Fruit fly (Drosophila melanogaster) whole organism, embryonic: ENCODE measurements around the gene Tim17a2.

Source experiments
- Adf1 ChIP-seq: fragments of 200-800 bp; sonication (Bioruptor generic); IDR thresholded peaks from 2 replicates; pipeline ENCODE4 v1.3.6; 2022; ENCODE audit warnings: missing biosample characterization, missing genetic modification characterization
- Atf6 ChIP-seq: fragments of 200-800 bp; sonication (Bioruptor generic); IDR thresholded peaks from 2 replicates; pipeline ENCODE4 v1.3.6; 2022; ENCODE audit warnings: missing biosample characterization, missing genetic modification characterization
- B-H1 ChIP-seq: fragments of 200-800 bp; sonication (Bioruptor generic); IDR thresholded peaks from 3 replicates; pipeline ENCODE4 v1.3.6; 2022; ENCODE audit warnings: missing biosample characterization, missing genetic modification characterization
- CG10979 ChIP-seq: fragments of 200-800 bp; sonication (Bioruptor generic); optimal IDR thresholded peaks from 2 replicates; lab custom pipeline; 2018; ENCODE audit warnings: missing biosample characterization, mild to moderate bottlenecking, missing genetic modification characterization, moderate library complexity
- CG13624 ChIP-seq: fragments of 200-800 bp; sonication (Bioruptor generic); optimal IDR thresholded peaks from 2 replicates; lab custom pipeline; 2016; ENCODE audit warnings: missing biosample characterization, missing genetic modification characterization
- CG14050 ChIP-seq: fragments of 200-800 bp; sonication (Bioruptor generic); IDR thresholded peaks from 3 replicates; pipeline ENCODE4 v1.3.6; 2022; ENCODE audit warnings: missing biosample characterization, missing genetic modification characterization
- CG15073 ChIP-seq: fragments of 200-800 bp; sonication (Bioruptor generic); optimal IDR thresholded peaks from 2 replicates; lab custom pipeline; 2016; ENCODE audit warnings: missing biosample characterization, missing genetic modification characterization
- CG15479 ChIP-seq: fragments of 200-800 bp; sonication (Bioruptor generic); optimal IDR thresholded peaks from 3 replicates; lab custom pipeline; 2019; ENCODE audit warnings: missing biosample characterization, mild to moderate bottlenecking, missing genetic modification characterization, moderate library complexity
- CG16815 ChIP-seq: fragments of 200-800 bp; sonication (Bioruptor generic); optimal IDR thresholded peaks from 3 replicates; lab custom pipeline; 2017; ENCODE audit warnings: missing biosample characterization, mild to moderate bottlenecking, missing genetic modification characterization
- CG17829 ChIP-seq: fragments of 200-800 bp; optimal IDR thresholded peaks from 2 replicates; lab custom pipeline; 2019; ENCODE audit warnings: missing biosample characterization, mild to moderate bottlenecking, missing genetic modification characterization, moderate library complexity
- CG18599 ChIP-seq: fragments of 200-800 bp; sonication (Bioruptor generic); optimal IDR thresholded peaks from 3 replicates; lab custom pipeline; 2017; ENCODE audit warnings: missing biosample characterization, missing genetic modification characterization, mild to moderate bottlenecking, moderate library complexity, missing genetic modification reagents
- CG34376 ChIP-seq: fragments of 200-800 bp; sonication (Bioruptor generic); optimal IDR thresholded peaks from 2 replicates; lab custom pipeline; 2018; ENCODE audit warnings: missing biosample characterization, mild to moderate bottlenecking, missing genetic modification characterization
- CG4282 ChIP-seq: fragments of 200-800 bp; sonication (Bioruptor generic); optimal IDR thresholded peaks from 2 replicates; lab custom pipeline; 2016; ENCODE audit warnings: missing biosample characterization, missing genetic modification characterization
- CG4617 ChIP-seq: fragments of 200-800 bp; sonication (Bioruptor generic); optimal IDR thresholded peaks from 3 replicates; lab custom pipeline; 2016; ENCODE audit warnings: missing biosample characterization, missing genetic modification characterization, borderline replicate concordance
- CG4820 ChIP-seq: fragments of 200-800 bp; sonication (Bioruptor generic); optimal IDR thresholded peaks from 3 replicates; lab custom pipeline; 2016; ENCODE audit warnings: missing biosample characterization, missing genetic modification characterization
- CG8089 ChIP-seq: fragments of 200-800 bp; sonication (Bioruptor generic); optimal IDR thresholded peaks from 3 replicates; lab custom pipeline; 2016; ENCODE audit warnings: missing biosample characterization, missing genetic modification characterization
- CG8281 ChIP-seq: fragments of 200-800 bp; sonication (Bioruptor generic); optimal IDR thresholded peaks from 2 replicates; lab custom pipeline; 2018; ENCODE audit warnings: missing biosample characterization, mild to moderate bottlenecking, missing genetic modification characterization, moderate library complexity
- CG8765 ChIP-seq: fragments of 200-800 bp; sonication (Bioruptor generic); IDR thresholded peaks from 2 replicates; pipeline ENCODE4 v1.3.6; 2022; ENCODE audit warnings: missing biosample characterization, missing genetic modification characterization
- ERR ChIP-seq: fragments of 200-800 bp; sonication (Bioruptor generic); optimal IDR thresholded peaks from 2 replicates; lab custom pipeline; 2016; ENCODE audit warnings: missing biosample characterization, missing genetic modification characterization
- Hey ChIP-seq: fragments of 200-800 bp; sonication (Bioruptor generic); optimal IDR thresholded peaks from 3 replicates; lab custom pipeline; 2018; ENCODE audit warnings: missing biosample characterization, mild to moderate bottlenecking, missing genetic modification characterization
- Lim3 ChIP-seq: fragments of 200-800 bp; sonication (Bioruptor generic); IDR thresholded peaks from 2 replicates; pipeline ENCODE4 v1.3.6; 2022; ENCODE audit warnings: missing biosample characterization, missing genetic modification characterization
- NC2β ChIP-seq: fragments of 200-800 bp; sonication (Bioruptor generic); optimal IDR thresholded peaks from 2 replicates; lab custom pipeline; 2016; ENCODE audit warnings: missing biosample characterization, missing genetic modification characterization
- NfI ChIP-seq: fragments of 200-800 bp; sonication (Bioruptor generic); optimal IDR thresholded peaks from 3 replicates; lab custom pipeline; 2018; ENCODE audit warnings: missing biosample characterization, mild to moderate bottlenecking, missing genetic modification characterization, moderate library complexity
- Pdp1 ChIP-seq, 2 experiments: fragments of 200-800 bp; sonication (Bioruptor generic); optimal IDR thresholded peaks; 3 replicates each; lab custom pipeline; 2016; ENCODE audit warnings: missing biosample characterization in 2 of 2, missing genetic modification characterization in 2 of 2, mild to moderate bottlenecking in 1 of 2, moderate library complexity in 1 of 2
- Ptx1 ChIP-seq: fragments of 200-800 bp; sonication (Bioruptor generic); IDR thresholded peaks from 2 replicates; pipeline ENCODE4 v1.3.6; 2022; ENCODE audit warnings: missing biosample characterization, missing genetic modification characterization
- Taf1 ChIP-seq: fragments of 200-800 bp; sonication (Bioruptor generic); IDR thresholded peaks from 2 replicates; pipeline ENCODE4 v1.3.6; 2022; ENCODE audit warnings: missing biosample characterization, missing genetic modification characterization
- aop ChIP-seq: fragments of 200-800 bp; sonication (Bioruptor generic); IDR thresholded peaks from 2 replicates; pipeline ENCODE4 v1.3.6; 2022; ENCODE audit warnings: missing biosample characterization, missing genetic modification characterization
- ara ChIP-seq: fragments of 200-800 bp; sonication (Bioruptor generic); IDR thresholded peaks from 2 replicates; pipeline ENCODE4 v1.3.6; 2022; ENCODE audit warnings: missing biosample characterization, missing genetic modification characterization
- az2 ChIP-seq: fragments of 200-800 bp; sonication (Bioruptor generic); optimal IDR thresholded peaks from 3 replicates; lab custom pipeline; 2016; ENCODE audit warnings: missing biosample characterization, missing genetic modification characterization
- cwo ChIP-seq: fragments of 200-800 bp; sonication (Bioruptor generic); optimal IDR thresholded peaks from 3 replicates; lab custom pipeline; 2017; ENCODE audit warnings: missing biosample characterization, missing genetic modification characterization, mild to moderate bottlenecking, moderate library complexity, missing genetic modification reagents
- da ChIP-seq: fragments of 200-800 bp; sonication (Bioruptor generic); optimal IDR thresholded peaks from 2 replicates; lab custom pipeline; 2016; ENCODE audit warnings: missing biosample characterization, missing genetic modification characterization
- dm ChIP-seq: fragments of 200-800 bp; sonication (Bioruptor generic); optimal IDR thresholded peaks from 3 replicates; lab custom pipeline; 2016; ENCODE audit warnings: missing biosample characterization, missing genetic modification characterization
- dmrt99B ChIP-seq: fragments of 200-800 bp; sonication (Bioruptor generic); optimal IDR thresholded peaks from 2 replicates; lab custom pipeline; 2018; ENCODE audit warnings: missing biosample characterization, mild to moderate bottlenecking, missing genetic modification characterization, moderate library complexity
- emc ChIP-seq: fragments of 200-800 bp; sonication (Bioruptor generic); optimal IDR thresholded peaks from 2 replicates; lab custom pipeline; 2016; ENCODE audit warnings: missing biosample characterization, missing genetic modification characterization
- exex ChIP-seq: fragments of 200-800 bp; sonication (Bioruptor generic); optimal IDR thresholded peaks from 4 replicates; lab custom pipeline; 2018; ENCODE audit warnings: missing biosample characterization, mild to moderate bottlenecking, missing genetic modification characterization, moderate library complexity
- ftz-f1 ChIP-seq: fragments of 200-800 bp; sonication (Bioruptor generic); optimal IDR thresholded peaks from 2 replicates; lab custom pipeline; 2016; ENCODE audit warnings: missing biosample characterization, missing genetic modification characterization
- gem ChIP-seq: fragments of 200-800 bp; sonication (Bioruptor generic); optimal IDR thresholded peaks from 2 replicates; lab custom pipeline; 2019; ENCODE audit warnings: missing biosample characterization, mild to moderate bottlenecking, missing genetic modification characterization, moderate library complexity
- grn ChIP-seq: fragments of 200-800 bp; sonication (Bioruptor generic); optimal IDR thresholded peaks from 3 replicates; lab custom pipeline; 2017; ENCODE audit warnings: missing biosample characterization, missing genetic modification characterization
- gro ChIP-seq: fragments of 200-800 bp; sonication (Bioruptor generic); optimal IDR thresholded peaks from 2 replicates; lab custom pipeline; 2016; ENCODE audit warnings: missing biosample characterization, missing genetic modification characterization
- gt ChIP-seq: fragments of 200-800 bp; sonication (Bioruptor generic); IDR thresholded peaks from 2 replicates; pipeline ENCODE4 v1.3.6; 2022; ENCODE audit warnings: missing biosample characterization, missing genetic modification characterization
- her ChIP-seq: fragments of 200-800 bp; sonication (Bioruptor generic); optimal IDR thresholded peaks from 2 replicates; lab custom pipeline; 2016; ENCODE audit warnings: missing biosample characterization, missing genetic modification characterization
- lab ChIP-seq: fragments of 200-800 bp; sonication (Bioruptor generic); optimal IDR thresholded peaks from 3 replicates; lab custom pipeline; 2017; ENCODE audit warnings: missing biosample characterization, missing genetic modification characterization, mild to moderate bottlenecking, moderate library complexity, missing genetic modification reagents
- mirr ChIP-seq: fragments of 200-800 bp; sonication (Bioruptor generic); optimal IDR thresholded peaks from 3 replicates; lab custom pipeline; 2018; ENCODE audit warnings: missing biosample characterization, mild to moderate bottlenecking, missing genetic modification characterization
- nom ChIP-seq: fragments of 200-800 bp; sonication (Bioruptor generic); optimal IDR thresholded peaks from 2 replicates; lab custom pipeline; 2017; ENCODE audit warnings: missing biosample characterization, missing genetic modification characterization, mild to moderate bottlenecking, moderate library complexity, missing genetic modification reagents
- onecut ChIP-seq: fragments of 200-800 bp; sonication (Bioruptor generic); IDR thresholded peaks from 2 replicates; pipeline ENCODE4 v1.3.6; 2022; ENCODE audit warnings: missing biosample characterization, missing genetic modification characterization
- org-1 ChIP-seq: fragments of 200-800 bp; sonication (Bioruptor generic); optimal IDR thresholded peaks from 2 replicates; lab custom pipeline; 2017; ENCODE audit warnings: missing biosample characterization, missing genetic modification characterization
- pzg ChIP-seq: fragments of 200-800 bp; sonication (Bioruptor generic); optimal IDR thresholded peaks from 3 replicates; lab custom pipeline; 2018; ENCODE audit warnings: missing biosample characterization, mild to moderate bottlenecking, missing genetic modification characterization, moderate library complexity
- rib ChIP-seq: fragments of 200-800 bp; sonication (Bioruptor generic); IDR thresholded peaks from 2 replicates; pipeline ENCODE4 v1.3.6; 2022; ENCODE audit warnings: missing biosample characterization, missing genetic modification characterization
- sug ChIP-seq: fragments of 200-800 bp; optimal IDR thresholded peaks from 2 replicates; lab custom pipeline; 2019; ENCODE audit warnings: missing biosample characterization, mild to moderate bottlenecking, missing genetic modification characterization, moderate library complexity
- yki ChIP-seq: fragments of >200 bp; optimal IDR thresholded peaks from 3 replicates; lab custom pipeline; 2018

Tim17a2 gene

DNA sequence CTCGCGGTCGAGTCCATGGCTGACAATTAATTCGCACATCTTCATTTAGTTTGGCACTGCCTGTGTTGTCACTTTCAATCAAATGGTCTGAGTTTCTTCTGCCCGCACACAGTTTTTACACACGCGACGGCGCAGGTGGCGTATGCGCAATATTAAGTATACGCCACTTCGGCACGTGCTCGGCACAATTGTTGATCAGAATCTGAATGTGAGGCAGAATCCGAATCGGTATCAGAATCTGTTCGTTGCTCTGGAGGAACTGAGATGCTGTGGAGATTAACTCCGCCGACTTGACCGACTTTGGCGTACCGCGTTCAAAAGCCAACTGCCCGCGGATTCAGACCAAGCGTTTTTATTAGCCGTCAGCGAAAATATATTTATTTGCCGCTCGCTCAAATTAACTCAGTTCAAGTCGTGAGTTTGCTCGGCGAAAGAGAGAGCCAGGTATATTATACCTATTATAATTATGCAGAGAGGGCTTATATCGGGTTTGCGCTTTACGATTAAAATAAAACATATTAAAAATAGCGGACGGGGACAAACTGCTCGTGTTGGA, 17.2 kb upstream of the Tim17a2 start (continued):
- TF ChIP-seq CG10979 (tag; lab: Kevin White, UChicago), result peak; percentile 11
- no peak for TF ChIP-seq ara (GFP tag; lab: Robert Waterston, UW)
- no peak for TF ChIP-seq pzg (GFP tag; lab: Kevin White, UChicago)
- no peak for TF ChIP-seq org-1 (GFP tag; lab: Kevin White, UChicago)
- no peak for TF ChIP-seq CG15479 (GFP tag; lab: Kevin White, UChicago)
- no peak for TF ChIP-seq CG4617
- no peak for TF ChIP-seq Lim3 (GFP tag; lab: Robert Waterston, UW)
- TF ChIP-seq NfI, result no peak
- TF ChIP-seq exex (tag; lab: Kevin White, UChicago), result no peak
- TF ChIP-seq gem (tag; lab: Kevin White, UChicago), result no peak
- no peak for TF ChIP-seq emc (GFP tag; lab: Kevin White, UChicago)
- no peak for TF ChIP-seq CG4820
- no peak for TF ChIP-seq ERR (GFP tag; lab: Kevin White, UChicago)

DNA sequence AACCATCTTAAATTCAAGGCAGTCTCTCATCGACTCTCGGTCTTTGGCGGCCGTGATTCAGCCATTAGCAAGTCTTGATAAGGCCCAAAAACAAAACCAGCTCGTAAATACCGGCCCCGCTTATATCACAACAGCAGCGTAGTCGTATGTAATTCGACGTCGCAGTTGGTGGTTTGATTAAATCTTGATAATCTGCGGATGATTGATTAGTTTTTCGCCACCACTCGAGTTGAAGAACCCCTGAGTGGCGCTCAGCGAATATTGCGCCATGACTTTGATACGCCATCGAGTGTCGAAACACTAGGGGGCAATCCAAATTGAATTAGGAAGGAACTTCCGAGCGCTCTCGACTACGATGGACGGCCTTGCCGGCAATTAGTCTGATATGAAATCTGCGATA, 16.1 kb upstream of the Tim17a2 start:
- TF ChIP-seq grn (GFP tag; lab: Kevin White, UChicago) (peak; percentile 94), CG4282 (GFP tag; lab: Kevin White, UChicago) (no peak), rib (GFP tag; lab: Robert Waterston, UW) (0 out of 2 replicates have a peak, but pooled peaks have one; percentile 40), Ptx1 (no peak), exex (tag; lab: Kevin White, UChicago) (peak; percentile 92), Taf1 (GFP tag; lab: Robert Waterston, UW) (no peak), yki (lab: Kevin White, UChicago) (no peak), CG14050 (no peak), lab (GFP tag; lab: Kevin White, UChicago) (peak; percentile 81), Pdp1 (GFP tag; optimal IDR thresholded peaks at IDR 0.05; lab: Kevin White, UChicago) (peak in 1 of 2 experiments; percentile 68), Atf6 (GFP tag; lab: Robert Waterston, UW) (no peak), Hey (tag; lab: Kevin White, UChicago) (peak; percentile 27), aop (GFP tag; lab: Robert Waterston, UW) (no peak), dm (no peak), mirr (GFP tag; lab: Kevin White, UChicago) (peak; percentile 57), CG8765 (GFP tag; lab: Robert Waterston, UW) (no peak), ftz-f1 (peak; percentile 44), CG18599 (peak; percentile 11), Adf1 (peak; percentile 51; the same call in 1 of the 2 replicates), her (GFP tag; lab: Kevin White, UChicago) (no peak), CG8281 (tag; lab: Kevin White, UChicago) (no peak), cwo (GFP tag; lab: Kevin White, UChicago) (peak; percentile 17), CG13624 (GFP tag; lab: Kevin White, UChicago) (peak; percentile 28), gro (GFP tag; lab: Kevin White, UChicago) (peak; percentile 82), CG34376 (GFP tag; lab: Kevin White, UChicago) (peak; percentile 83), sug (tag; lab: Kevin White, UChicago) (peak; percentile 99)

DNA sequence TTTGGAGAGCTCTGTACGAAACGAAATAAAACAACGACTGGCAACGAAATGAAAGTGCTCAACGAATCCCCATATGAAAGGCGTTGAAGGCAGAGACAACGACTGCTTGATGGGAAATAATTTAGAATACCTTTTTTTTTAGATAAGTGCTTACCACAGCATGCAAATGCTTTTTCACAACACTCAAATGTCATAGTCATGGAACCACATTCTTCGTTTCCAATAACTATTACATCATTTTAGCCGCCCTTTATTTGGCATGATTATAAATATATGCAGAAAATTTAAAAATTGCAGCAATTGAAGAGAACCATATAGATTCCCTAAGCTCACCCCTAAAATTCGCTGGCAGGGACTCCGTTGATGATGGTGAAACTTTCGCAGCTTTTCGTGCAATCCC, 15.2 kb upstream of the Tim17a2 start, which contains the start of gene CG31538:
TSS of gene CG31538 (minus strand) at position 101 of the 400 bp plus-strand sequence.
- TF ChIP-seq CG8281 (tag; lab: Kevin White, UChicago) (no peak), B-H1 (GFP tag; lab: Robert Waterston, UW) (no peak), onecut (GFP tag; lab: Robert Waterston, UW) (no peak), nom (GFP tag; lab: Kevin White, UChicago) (no peak), CG17829 (no peak), CG8089 (GFP tag; lab: Kevin White, UChicago) (no peak), gt (GFP tag; lab: Robert Waterston, UW) (no peak), aop (GFP tag; lab: Robert Waterston, UW) (no peak), CG16815 (no peak), dmrt99B (tag; lab: Kevin White, UChicago) (no peak), da (no peak), NC2β (GFP tag; lab: Kevin White, UChicago) (no peak), CG15073 (no peak), az2 (GFP tag; lab: Kevin White, UChicago) (no peak)
